Worm (Caenorhabditis elegans) whole organism, L1 larva: Measurements from ENCODE around the gene ttr-3.

Experiments
- C04F5.9 ChIP-seq: sonication (generic microtip); optimal IDR thresholded peaks from 2 replicates; lab custom pipeline; 2016; ENCODE audit warnings: missing genetic modification characterization, missing compliant biosample characterization
- ama-1 ChIP-seq: fragments of 150-350 bp; optimal IDR thresholded peaks from 2 replicates; lab custom pipeline; 2014
- elt-3 ChIP-seq, 6 experiments: fragments of 150-350 bp in 1 of 6; sonication (generic microtip); optimal IDR thresholded peaks; 2 replicates each; lab custom pipeline; 2017 to 2018; ENCODE audit warnings: missing biosample characterization in 6 of 6, missing genetic modification characterization in 6 of 6, inconsistent platforms in 1 of 6
- lir-3 ChIP-seq: sonication (generic microtip); optimal IDR thresholded peaks from 2 replicates; lab custom pipeline; 2016; ENCODE audit warnings: mild to moderate bottlenecking, missing genetic modification characterization, moderate library complexity, missing compliant biosample characterization; ENCODE audit not compliant: poor library complexity
- nhr-76 ChIP-seq: sonication (generic microtip); optimal IDR thresholded peaks from 2 replicates; lab custom pipeline; 2017; ENCODE audit warnings: missing biosample characterization, missing genetic modification characterization
- nhr-77 ChIP-seq: fragments of 150-350 bp; optimal IDR thresholded peaks from 2 replicates; lab custom pipeline; 2014; ENCODE audit warnings: missing biosample characterization, missing genetic modification characterization
- nhr-90 ChIP-seq: sonication (generic microtip); optimal IDR thresholded peaks from 2 replicates; lab custom pipeline; 2016; ENCODE audit warnings: mild to moderate bottlenecking, missing genetic modification characterization, missing compliant biosample characterization; ENCODE audit not compliant: poor library complexity
- ztf-4 ChIP-seq: fragments of 150-350 bp; optimal IDR thresholded peaks from 2 replicates; lab custom pipeline; 2014; ENCODE audit warnings: missing biosample characterization, missing genetic modification characterization

DNA sequence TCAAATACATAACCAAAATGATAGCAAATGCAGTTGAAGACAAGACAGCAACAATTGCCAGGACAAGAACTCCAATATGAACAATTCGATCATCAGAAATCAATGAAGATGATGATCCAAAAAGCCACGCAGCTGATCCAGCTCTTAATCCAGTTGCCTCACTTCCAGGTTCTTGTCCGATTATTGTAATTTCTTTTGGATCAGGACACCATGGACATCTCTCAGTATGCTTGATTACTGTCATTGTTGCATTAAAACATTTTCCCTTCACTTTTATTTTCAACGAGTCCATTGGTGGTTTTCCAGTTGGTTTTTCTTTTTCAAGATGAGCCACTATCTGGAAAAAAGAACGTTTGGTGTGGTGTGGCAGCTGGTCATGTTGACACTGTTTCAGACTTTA is 37.9 kb upstream of the ttr-3 start:
- TF ChIP-seq C04F5.9 (tag; lab: Kevin White, UChicago) (no peak), lir-3 (tag; lab: Kevin White, UChicago) (no peak), nhr-90 (no peak), ama-1 (lab: Kevin White, UChicago) (no peak), elt-3 (tag; optimal IDR thresholded peaks at IDR 0.05; lab: Kevin White, UChicago) (no peak), nhr-77 (tag; lab: Kevin White, UChicago) (no peak), ztf-4 (no peak), nhr-76 (no peak)
